Fruit fly (Drosophila melanogaster) whole organism, embryonic: ENCODE data around the gene Ada2a.
A peak's percentile ranks its signal among the peaks of the same experiment; 100 is the strongest.

Experiments used
- ATbp ChIP-seq: fragments of 200-800 bp; sonication (Bioruptor generic); optimal IDR thresholded peaks from 2 replicates; lab custom pipeline; 2017; ENCODE audit warnings: missing biosample characterization, mild to moderate bottlenecking, missing genetic modification characterization, missing genetic modification reagents
- Ada2b ChIP-seq: fragments of 200-800 bp; sonication (Bioruptor generic); IDR thresholded peaks from 2 replicates; pipeline ENCODE4 v1.3.6; 2022; ENCODE audit warnings: missing biosample characterization, missing genetic modification characterization
- CG10462 ChIP-seq: fragments of 200-800 bp; sonication (Bioruptor generic); optimal IDR thresholded peaks from 2 replicates; lab custom pipeline; 2016; ENCODE audit warnings: missing biosample characterization, missing genetic modification characterization
- CG11093 ChIP-seq: fragments of 200-800 bp; sonication (Bioruptor generic); IDR thresholded peaks from 3 replicates; pipeline ENCODE4 v1.3.6; 2022; ENCODE audit warnings: missing biosample characterization, missing genetic modification characterization
- CG12299 ChIP-seq: fragments of 200-800 bp; sonication (Bioruptor generic); optimal IDR thresholded peaks from 2 replicates; lab custom pipeline; 2018; ENCODE audit warnings: missing biosample characterization, mild to moderate bottlenecking, missing genetic modification characterization
- CG13123 ChIP-seq: fragments of 200-800 bp; sonication (Bioruptor generic); optimal IDR thresholded peaks from 2 replicates; lab custom pipeline; 2016; ENCODE audit warnings: missing biosample characterization, missing genetic modification characterization
- CG17186 ChIP-seq: fragments of 200-800 bp; sonication (Bioruptor generic); optimal IDR thresholded peaks from 3 replicates; lab custom pipeline; 2017; ENCODE audit warnings: missing biosample characterization, missing genetic modification reagents, missing genetic modification characterization
- CG17359 ChIP-seq: fragments of 200-800 bp; sonication (Bioruptor generic); optimal IDR thresholded peaks from 3 replicates; lab custom pipeline; 2018; ENCODE audit warnings: missing biosample characterization, mild to moderate bottlenecking, missing genetic modification characterization, moderate library complexity
- CG2202 ChIP-seq: fragments of 200-800 bp; sonication (Bioruptor generic); optimal IDR thresholded peaks from 2 replicates; lab custom pipeline; 2018; ENCODE audit warnings: missing biosample characterization, mild to moderate bottlenecking, missing genetic modification characterization
- CG2889 ChIP-seq: fragments of 200-800 bp; sonication (Bioruptor generic); IDR thresholded peaks from 3 replicates; pipeline ENCODE4 v1.3.6; 2022; ENCODE audit warnings: missing biosample characterization, missing genetic modification characterization
- CG33557 ChIP-seq: fragments of 200-800 bp; sonication (Bioruptor generic); optimal IDR thresholded peaks from 2 replicates; lab custom pipeline; 2019; ENCODE audit warnings: missing biosample characterization, mild to moderate bottlenecking, missing genetic modification characterization, moderate library complexity
- CG34224 ChIP-seq: fragments of 200-800 bp; sonication (Bioruptor generic); IDR thresholded peaks from 3 replicates; pipeline ENCODE4 v1.3.6; 2022; ENCODE audit warnings: missing biosample characterization, missing genetic modification characterization; ENCODE audit not compliant: partially characterized antibody
- CG3726 ChIP-seq: fragments of 200-800 bp; sonication (Bioruptor generic); IDR thresholded peaks from 3 replicates; pipeline ENCODE4, ENCODE4 v1.3.6; 2022; ENCODE audit warnings: missing biosample characterization, missing genetic modification characterization
- CG42726 ChIP-seq: fragments of 200-800 bp; sonication (Bioruptor generic); IDR thresholded peaks from 2 replicates; pipeline ENCODE4 v1.3.6; 2022; ENCODE audit warnings: missing biosample characterization, missing genetic modification characterization; ENCODE audit not compliant: partially characterized antibody
- CG4820 ChIP-seq: fragments of 200-800 bp; sonication (Bioruptor generic); optimal IDR thresholded peaks from 3 replicates; lab custom pipeline; 2016; ENCODE audit warnings: missing biosample characterization, missing genetic modification characterization
- CG6854 ChIP-seq: fragments of 200-800 bp; sonication (Bioruptor generic); optimal IDR thresholded peaks from 3 replicates; lab custom pipeline; 2017; ENCODE audit warnings: missing biosample characterization, mild to moderate bottlenecking, missing genetic modification characterization
- CG7928 ChIP-seq: fragments of 200-800 bp; sonication (Bioruptor generic); optimal IDR thresholded peaks from 2 replicates; lab custom pipeline; 2017; ENCODE audit warnings: missing biosample characterization, mild to moderate bottlenecking, missing genetic modification characterization
- CG8944 ChIP-seq: fragments of 200-800 bp; sonication (Bioruptor generic); optimal IDR thresholded peaks from 3 replicates; lab custom pipeline; 2016; ENCODE audit warnings: missing biosample characterization, missing genetic modification characterization
- Dip3 ChIP-seq: fragments of 200-800 bp; sonication (Bioruptor generic); optimal IDR thresholded peaks from 3 replicates; lab custom pipeline; 2016; ENCODE audit warnings: missing biosample characterization, missing genetic modification characterization
- GATAe ChIP-seq: fragments of 200-800 bp; sonication (Bioruptor generic); conservative IDR thresholded peaks from 2 replicates; pipeline ENCODE4 v1.3.6; 2022; ENCODE audit warnings: missing biosample characterization, missing genetic modification characterization
- Hmr ChIP-seq: fragments of 200-800 bp; sonication (Bioruptor generic); optimal IDR thresholded peaks from 3 replicates; lab custom pipeline; 2017; ENCODE audit warnings: mild to moderate bottlenecking, missing biosample characterization, missing genetic modification reagents, missing genetic modification characterization
- MESR4 ChIP-seq: fragments of 200-800 bp; sonication (Bioruptor generic); optimal IDR thresholded peaks from 2 replicates; lab custom pipeline; 2018; ENCODE audit warnings: missing biosample characterization, mild to moderate bottlenecking, missing genetic modification characterization, moderate library complexity
- Med ChIP-seq: fragments of 200-800 bp; sonication (Bioruptor generic); peaks from one replicate; lab custom pipeline; 2016; ENCODE audit warnings: missing biosample characterization, missing genetic modification characterization, mild to moderate bottlenecking, inconsistent platforms, moderate library complexity
- Myb ChIP-seq: fragments of 200-800 bp; sonication (Bioruptor generic); optimal IDR thresholded peaks from 2 replicates; lab custom pipeline; 2016; ENCODE audit warnings: missing biosample characterization, missing genetic modification characterization
- Pdp1 ChIP-seq, 2 experiments: fragments of 200-800 bp; sonication (Bioruptor generic); optimal IDR thresholded peaks; 3 replicates each; lab custom pipeline; 2016; ENCODE audit warnings: missing biosample characterization in 2 of 2, missing genetic modification characterization in 2 of 2, mild to moderate bottlenecking in 1 of 2, moderate library complexity in 1 of 2
- Rfx ChIP-seq: fragments of 200-800 bp; sonication (Bioruptor generic); IDR thresholded peaks from 2 replicates; pipeline ENCODE4 v1.3.6; 2022; ENCODE audit warnings: missing biosample characterization, missing genetic modification characterization
- Sry-δ ChIP-seq: fragments of 200-800 bp; sonication (Bioruptor generic); optimal IDR thresholded peaks from 2 replicates; lab custom pipeline; 2016; ENCODE audit warnings: missing biosample characterization, missing genetic modification characterization
- Stat92E ChIP-seq, 3 experiments: fragments of >200 bp in 2 of 3; fragments of 200-800 bp in 1 of 3; sonication (Bioruptor generic) in 1 of 3; optimal IDR thresholded peaks; 2 replicates each; lab custom pipeline; 2017 to 2019; ENCODE audit warnings: missing biosample characterization in 3 of 3, missing genetic modification characterization in 3 of 3, mild to moderate bottlenecking in 1 of 3, moderate library complexity in 1 of 3
- YL-1 ChIP-seq: fragments of 200-800 bp; sonication (Bioruptor generic); optimal IDR thresholded peaks from 3 replicates; lab custom pipeline; 2017; ENCODE audit warnings: missing biosample characterization, mild to moderate bottlenecking, missing genetic modification characterization
- crol ChIP-seq: fragments of 200-800 bp; sonication (Bioruptor generic); IDR thresholded peaks from 2 replicates; pipeline ENCODE4 v1.3.6; 2022; ENCODE audit warnings: missing biosample characterization, missing genetic modification characterization
- esg ChIP-seq: fragments of 200-800 bp; sonication (Bioruptor generic); conservative IDR thresholded peaks from 2 replicates; pipeline ENCODE4 v1.3.6; 2022; ENCODE audit warnings: missing biosample characterization, missing genetic modification characterization
- ewg ChIP-seq: fragments of 200-800 bp; sonication (Bioruptor generic); optimal IDR thresholded peaks from 3 replicates; lab custom pipeline; 2017; ENCODE audit warnings: mild to moderate bottlenecking, missing biosample characterization, missing genetic modification reagents, missing genetic modification characterization
- h ChIP-seq: fragments of >200 bp; optimal IDR thresholded peaks from 2 replicates; lab custom pipeline; 2017
- hbn ChIP-seq: fragments of 200-800 bp; sonication (Bioruptor generic); IDR thresholded peaks from 2 replicates; pipeline ENCODE4 v1.3.6; 2022; ENCODE audit warnings: missing biosample characterization, missing genetic modification characterization; ENCODE audit not compliant: partially characterized antibody
- jumu ChIP-seq: fragments of 200-800 bp; sonication (Bioruptor generic); optimal IDR thresholded peaks from 3 replicates; lab custom pipeline; 2016; ENCODE audit warnings: missing biosample characterization, missing genetic modification characterization
- knrl ChIP-seq: fragments of 200-800 bp; sonication (Bioruptor generic); IDR thresholded peaks from 3 replicates; pipeline ENCODE4 v1.3.6; 2022; ENCODE audit warnings: missing biosample characterization, missing genetic modification characterization; ENCODE audit not compliant: partially characterized antibody
- nerfin-1 ChIP-seq: fragments of 200-800 bp; sonication (Bioruptor generic); optimal IDR thresholded peaks from 3 replicates; lab custom pipeline; 2019; ENCODE audit warnings: missing biosample characterization, mild to moderate bottlenecking, missing genetic modification characterization, moderate library complexity
- p53 ChIP-seq: fragments of 200-800 bp; sonication (Bioruptor generic); optimal IDR thresholded peaks from 2 replicates; lab custom pipeline; 2016; ENCODE audit warnings: missing biosample characterization, missing genetic modification characterization
- pb ChIP-seq: fragments of 200-800 bp; sonication (Bioruptor generic); optimal IDR thresholded peaks from 3 replicates; lab custom pipeline; 2016; ENCODE audit warnings: missing biosample characterization, missing genetic modification characterization
- phol ChIP-seq: fragments of 200-800 bp; sonication (Bioruptor generic); optimal IDR thresholded peaks from 3 replicates; lab custom pipeline; 2018; ENCODE audit warnings: missing biosample characterization, mild to moderate bottlenecking, missing genetic modification characterization, moderate library complexity
- pzg ChIP-seq: fragments of 200-800 bp; sonication (Bioruptor generic); optimal IDR thresholded peaks from 3 replicates; lab custom pipeline; 2018; ENCODE audit warnings: missing biosample characterization, mild to moderate bottlenecking, missing genetic modification characterization, moderate library complexity
- ranshi ChIP-seq: fragments of 200-800 bp; sonication (Bioruptor generic); IDR thresholded peaks from 2 replicates; pipeline ENCODE4 v1.3.6; 2022; ENCODE audit warnings: missing biosample characterization, missing genetic modification characterization
- sim ChIP-seq: fragments of 200-800 bp; sonication (Bioruptor generic); IDR thresholded peaks from 2 replicates; pipeline ENCODE4 v1.3.6; 2022; ENCODE audit warnings: missing biosample characterization, missing genetic modification characterization
- sisA ChIP-seq: fragments of 200-800 bp; sonication (Bioruptor generic); IDR thresholded peaks from 2 replicates; pipeline ENCODE4 v1.3.6; 2022; ENCODE audit warnings: missing biosample characterization, missing genetic modification characterization
- tio ChIP-seq: fragments of 200-800 bp; sonication (Bioruptor generic); optimal IDR thresholded peaks from 2 replicates; lab custom pipeline; 2017; ENCODE audit warnings: missing biosample characterization, missing genetic modification characterization, inconsistent platforms
- trem ChIP-seq: fragments of 200-800 bp; optimal IDR thresholded peaks from 3 replicates; lab custom pipeline; 2019; ENCODE audit warnings: missing biosample characterization, mild to moderate bottlenecking, missing genetic modification characterization, moderate library complexity
- twi ChIP-seq: fragments of 200-800 bp; optimal IDR thresholded peaks from 2 replicates; lab custom pipeline; 2019; ENCODE audit warnings: missing biosample characterization, mild to moderate bottlenecking, missing genetic modification characterization, moderate library complexity
- wek ChIP-seq: fragments of 200-800 bp; sonication (Bioruptor generic); optimal IDR thresholded peaks from 3 replicates; lab custom pipeline; 2018; ENCODE audit warnings: missing biosample characterization, mild to moderate bottlenecking, missing genetic modification characterization, moderate library complexity

Ada2a gene

dm6 chr3R:18242089-18242955, 13.0 kb downstream of the Ada2a start, which contains the start of the genes CG7156 and 14-3-3epsilon (continued):
- TF ChIP-seq ranshi: peak; percentile 50; the same call in 1 of the 2 replicates
- no peak for TF ChIP-seq esg (GFP tag; lab: Robert Waterston, UW)
- TF ChIP-seq h (lab: Kevin White, UChicago): no peak
- TF ChIP-seq CG2889 (GFP tag; lab: Robert Waterston, UW): no peak
- TF ChIP-seq sim (GFP tag; lab: Robert Waterston, UW): 0 out of 2 replicates have a peak, but pooled peaks have one; percentile 23
- peak; percentile 18 for TF ChIP-seq YL-1
- TF ChIP-seq CG12299 (tag; lab: Kevin White, UChicago): peak; percentile 43
- TF ChIP-seq Ada2b (GFP tag; lab: Robert Waterston, UW): no peak
- TF ChIP-seq pzg (GFP tag; lab: Kevin White, UChicago): peak; percentile 70
- peak; percentile 4 for TF ChIP-seq twi (tag; lab: Kevin White, UChicago)
- peak; percentile 57 for TF ChIP-seq p53
- TF ChIP-seq tio (GFP tag; lab: Kevin White, UChicago): no peak
- peak; percentile 60 for TF ChIP-seq knrl
- 0 out of 2 replicates have a peak, but pooled peaks have one; percentile 32 for TF ChIP-seq hbn
- TF ChIP-seq CG17186 (GFP tag; lab: Kevin White, UChicago): peak; percentile 94
- peak in 1 of 3 experiments; percentile 63 for TF ChIP-seq Stat92E (GFP tag; optimal IDR thresholded peaks at IDR 0.05; lab: Kevin White, UChicago)
- TF ChIP-seq CG13123: no peak
- peak in 1 of 2 experiments; percentile 64 for TF ChIP-seq Pdp1 (GFP tag; optimal IDR thresholded peaks at IDR 0.05; lab: Kevin White, UChicago)
- no peak for TF ChIP-seq CG4820 (GFP tag; lab: Kevin White, UChicago)
- peak; percentile 46 for TF ChIP-seq Hmr (GFP tag; lab: Kevin White, UChicago)
- peak; percentile 100 for TF ChIP-seq ewg (GFP tag; lab: Kevin White, UChicago)
- TF ChIP-seq GATAe (GFP tag; lab: Robert Waterston, UW): no peak
- TF ChIP-seq CG2202 (tag; lab: Kevin White, UChicago): peak; percentile 20
- TF ChIP-seq CG3726 (GFP tag; lab: Robert Waterston, UW): no peak
- peak; percentile 3 for TF ChIP-seq ATbp (GFP tag; lab: Kevin White, UChicago)
- TF ChIP-seq CG17359 (tag; lab: Kevin White, UChicago): peak; percentile 41
- TF ChIP-seq CG10462 (GFP tag; lab: Kevin White, UChicago): peak; percentile 11
- peak; percentile 7 for TF ChIP-seq nerfin-1
- TF ChIP-seq jumu: peak; percentile 2
- no peak for TF ChIP-seq CG11093
- TF ChIP-seq phol: peak; percentile 82
- TF ChIP-seq Myb (GFP tag; lab: Kevin White, UChicago): peak; percentile 59
- TF ChIP-seq Med (GFP tag; lab: Kevin White, UChicago): peak; percentile 89
- TF ChIP-seq wek (GFP tag; lab: Kevin White, UChicago): peak; percentile 38
- no peak for TF ChIP-seq sisA (GFP tag; lab: Robert Waterston, UW)
- no peak for TF ChIP-seq CG8944 (GFP tag; lab: Kevin White, UChicago)
- TF ChIP-seq Dip3 (GFP tag; lab: Kevin White, UChicago): no peak
- TF ChIP-seq pb (GFP tag; lab: Kevin White, UChicago): no peak
- TF ChIP-seq Sry-δ: peak; percentile 72
- TF ChIP-seq crol (GFP tag; lab: Robert Waterston, UW): no peak
- TF ChIP-seq CG6854 (GFP tag; lab: Kevin White, UChicago): no peak
- peak; percentile 6 for TF ChIP-seq CG33557 (GFP tag; lab: Kevin White, UChicago)
- TF ChIP-seq CG42726 (GFP tag; lab: Robert Waterston, UW): peak; percentile 65
- TF ChIP-seq CG7928 (GFP tag; lab: Kevin White, UChicago): no peak
- peak; percentile 77 for TF ChIP-seq trem (tag; lab: Kevin White, UChicago)
- peak; percentile 18; the same call in 1 of the 3 replicates for TF ChIP-seq CG34224 (GFP tag; lab: Robert Waterston, UW)
- TF ChIP-seq Rfx: peak; percentile 38
- peak; percentile 88 for TF ChIP-seq MESR4 (GFP tag; lab: Kevin White, UChicago)
